Fruit fly (Drosophila melanogaster): ENCODE measurements around the gene CG33169.

dm6 chr3L:22822544-22823175, 41.0 kb upstream of the CG33169 start:
- TF ChIP-seq ttk (optimal IDR thresholded peaks at IDR 0.05) = no peak
- no peak for TF ChIP-seq psq (optimal IDR thresholded peaks at IDR 0.05)
- TF ChIP-seq h (optimal IDR thresholded peaks at IDR 0.05) = no peak
